Worm (Caenorhabditis elegans) whole organism, young adult: ENCODE results near the gene srbc-44.

Source experiments
- F55B11.4 ChIP-seq: sonication (generic microtip); optimal IDR thresholded peaks from 2 replicates; lab custom pipeline; 2016; ENCODE audit warnings: missing compliant biosample characterization, missing genetic modification characterization, borderline replicate concordance; ENCODE audit not compliant: insufficient read depth
- Y53G8AR.9 ChIP-seq: fragments of 200-800 bp; sonication (Bioruptor generic); conservative IDR thresholded peaks from 2 replicates; pipeline ENCODE4 v1.3.6; 2022; ENCODE audit warnings: missing genetic modification reagents, missing genetic modification characterization, missing compliant biosample characterization
- egl-18 ChIP-seq: fragments of 200-800 bp; sonication (Bioruptor generic); IDR thresholded peaks from 2 replicates; pipeline ENCODE4 v1.3.6; 2022; ENCODE audit warnings: missing genetic modification reagents, missing genetic modification characterization, missing compliant biosample characterization
- fkh-3 ChIP-seq: sonication (generic microtip); optimal IDR thresholded peaks from 2 replicates; lab custom pipeline; 2016; ENCODE audit warnings: mild to moderate bottlenecking, missing genetic modification characterization, missing compliant biosample characterization
- let-526 ChIP-seq: fragments of 200-800 bp; sonication (Bioruptor generic); IDR thresholded peaks from 2 replicates; pipeline ENCODE4 v1.3.6; 2022; ENCODE audit warnings: missing genetic modification reagents, missing genetic modification characterization, missing compliant biosample characterization
- madf-8 ChIP-seq: fragments of 200-800 bp; sonication (Bioruptor generic); conservative IDR thresholded peaks from 2 replicates; pipeline ENCODE4 v1.3.6; 2022; ENCODE audit warnings: missing genetic modification reagents, missing genetic modification characterization, missing compliant biosample characterization
- nhr-80 ChIP-seq: sonication (generic microtip); optimal IDR thresholded peaks from 2 replicates; lab custom pipeline; 2016; ENCODE audit warnings: missing genetic modification characterization, missing compliant biosample characterization
- rec-8 ChIP-seq, 2 experiments: sonication (generic microtip); optimal IDR thresholded peaks; 2 replicates each; lab custom pipeline; 2016; ENCODE audit warnings: mild to moderate bottlenecking in 2 of 2, missing genetic modification characterization in 2 of 2, missing genetic modification reagents in 2 of 2, missing genotype in 2 of 2, missing biosample characterization in 1 of 2, missing compliant biosample characterization in 1 of 2, moderate library complexity in 1 of 2
- snpc-4 ChIP-seq, 5 experiments: fragments of 150-350 bp in 1 of 5; sonication (generic microtip) in 4 of 5; optimal IDR thresholded peaks; 2 replicates each; lab custom pipeline; 2014 to 2018; ENCODE audit warnings: missing genetic modification characterization in 5 of 5, missing biosample characterization in 3 of 5, antibody characterized with exemption in 2 of 5, mild to moderate bottlenecking in 2 of 5, missing compliant biosample characterization in 2 of 5, missing genotype in 2 of 5, moderate library complexity in 2 of 5, missing genetic modification reagents in 1 of 5

srbc-44 gene

ce11 chrV:12743778-12744502, 44.4 kb downstream of the srbc-44 start (continued):
- TF ChIP-seq fkh-3 (tag; lab: Kevin White, UChicago) (no peak), egl-18 (GFP tag; lab: Robert Waterston, UW) (no peak), Y53G8AR.9 (GFP tag; lab: Robert Waterston, UW) (no peak)

- TF ChIP-seq F55B11.4 (tag; lab: Kevin White, UChicago), result no peak
- peak; percentile 94 for TF ChIP-seq nhr-80
- no peak for TF ChIP-seq snpc-4 (GFP tag; optimal IDR thresholded peaks at IDR 0.05; lab: Kevin White, UChicago)
- no peak for TF ChIP-seq snpc-4 (tag; optimal IDR thresholded peaks at IDR 0.05; lab: Kevin White, UChicago)
- TF ChIP-seq rec-8 (tag; optimal IDR thresholded peaks at IDR 0.05; lab: Kevin White, UChicago), result no peak
- TF ChIP-seq let-526 (GFP tag; lab: Robert Waterston, UW), result no peak
- no peak for TF ChIP-seq madf-8
Measured at ce11 chrV:12741684-12742083, 46.7 kb downstream of the srbc-44 start, which contains the start of gene hrg-7. hrg-7 (plus strand) TSS chrV:12742041.
